Worm (Caenorhabditis elegans) whole organism, L4 larva: ENCODE data around the gene str-265.
"Not testable (repeated sequence)": the region's sequence is repeated elsewhere in the genome, so short reads cannot be mapped to it uniquely, and the experiment has no call there.

Experiments
- F49E8.2 ChIP-seq: sonication (generic microtip); optimal IDR thresholded peaks from 2 replicates; lab custom pipeline; 2016; ENCODE audit warnings: missing compliant biosample characterization, mild to moderate bottlenecking, missing genetic modification characterization, borderline replicate concordance
- ceh-28 ChIP-seq: fragments of 150-350 bp; optimal IDR thresholded peaks from 2 replicates; lab custom pipeline; 2014; ENCODE audit warnings: missing biosample characterization, missing genetic modification reagents, missing genetic modification characterization
- ceh-32 ChIP-seq: sonication (generic microtip); optimal IDR thresholded peaks from 2 replicates; lab custom pipeline; 2016; ENCODE audit warnings: mild to moderate bottlenecking, missing genetic modification characterization, missing compliant biosample characterization; ENCODE audit not compliant: poor library complexity
- daf-16 ChIP-seq, 3 experiments: sonication (generic microtip); optimal IDR thresholded peaks; 2 replicates each; lab custom pipeline; 2016 to 2017; ENCODE audit warnings: missing genetic modification characterization in 3 of 3, missing genetic modification reagents in 3 of 3, mild to moderate bottlenecking in 2 of 3, missing compliant biosample characterization in 2 of 3, missing biosample characterization in 1 of 3, moderate library complexity in 1 of 3
- daf-8 ChIP-seq: fragments of 200-800 bp; sonication (Bioruptor generic); IDR thresholded peaks from 2 replicates; pipeline ENCODE4 v1.3.6; 2022; ENCODE audit warnings: missing genetic modification characterization, missing compliant biosample characterization
- dmd-9 ChIP-seq: fragments of 200-800 bp; sonication (Bioruptor generic); IDR thresholded peaks from 2 replicates; pipeline ENCODE4 v1.3.6; 2022; ENCODE audit warnings: missing genetic modification reagents, missing genetic modification characterization, missing compliant biosample characterization
- dve-1 ChIP-seq: sonication (generic microtip); optimal IDR thresholded peaks from 2 replicates; lab custom pipeline; 2017; ENCODE audit warnings: antibody characterized with exemption, mild to moderate bottlenecking, missing genetic modification characterization, missing compliant biosample characterization; ENCODE audit not compliant: insufficient read depth
- zag-1 ChIP-seq: fragments of 150-350 bp; optimal IDR thresholded peaks from 2 replicates; lab custom pipeline; 2014; ENCODE audit warnings: missing biosample characterization, missing genetic modification characterization
- zip-11 ChIP-seq: fragments of 200-800 bp; sonication (Bioruptor generic); IDR thresholded peaks from 2 replicates; pipeline ENCODE4 v1.3.6; 2022; ENCODE audit warnings: missing genetic modification characterization, missing compliant biosample characterization

The str-265 gene

ce11 chrV:2407214-2407613 is at the start of gene str-265:
str-265 (minus strand) TSS chrV:2407314.
- TF ChIP-seq zag-1 (tag; lab: Kevin White, UChicago); daf-16 (GFP tag; optimal IDR thresholded peaks at IDR 0.05; lab: Kevin White, UChicago); daf-16 (tag; optimal IDR thresholded peaks at IDR 0.05; lab: Kevin White, UChicago); ceh-28: not testable (repeated sequence)

ce11 chrV:2453114-2453513 is 46.0 kb upstream of the str-265 start, which contains the start of gene F56A4.3:
F56A4.3 (plus strand) TSS chrV:2453414.
- TF ChIP-seq daf-8 (GFP tag; lab: Robert Waterston, UW); F49E8.2 (tag; lab: Kevin White, UChicago); ceh-32 (tag; lab: Kevin White, UChicago): not testable (repeated sequence)

ce11 chrV:2428024-2428423 is 20.9 kb upstream of the str-265 start, which contains the start of gene str-119:
str-119 (minus strand) TSS chrV:2428124.
- TF ChIP-seq dmd-9, dve-1, zip-11: not testable (repeated sequence)
